Worm (Caenorhabditis elegans): ENCODE measurements around the gene nspd-6.

ce11 chrIV:5204573-5204972, 39.0 kb upstream of the nspd-6 start, which contains the start of gene tni-4:
- no peak for TF ChIP-seq hlh-1 (tag; optimal IDR thresholded peaks at IDR 0.05)
- no peak for TF ChIP-seq snpc-4 (tag; optimal IDR thresholded peaks at IDR 0.05)
- no peak for TF ChIP-seq M03D4.4 (tag; optimal IDR thresholded peaks at IDR 0.05)
- no peak for TF ChIP-seq nhr-237 (tag; optimal IDR thresholded peaks at IDR 0.05)
- no peak for TF ChIP-seq mep-1 (tag; optimal IDR thresholded peaks at IDR 0.05)
- TF ChIP-seq nhr-76 (tag; optimal IDR thresholded peaks at IDR 0.05), result no peak
- no peak for TF ChIP-seq ztf-11 (tag; optimal IDR thresholded peaks at IDR 0.05)
- no peak for TF ChIP-seq sptf-1 (tag; optimal IDR thresholded peaks at IDR 0.05)
- no peak for TF ChIP-seq unc-62 (GFP tag; optimal IDR thresholded peaks at IDR 0.05)

Measured in whole organism, mixed stage, embryonic.